Fruit fly (Drosophila melanogaster) Kc167 (cell line): ENCODE data around the gene mus101.

Source experiments
- Myc ChIP-seq: fragments of >200 bp; optimal IDR thresholded peaks from 2 replicates; lab custom pipeline; 2017; ENCODE audit warnings: missing external identifiers
- Sin3A ChIP-seq: fragments of >200 bp; optimal IDR thresholded peaks from 2 replicates; lab custom pipeline; 2018; ENCODE audit warnings: missing external identifiers
- insv ChIP-seq: fragments of >200 bp; optimal IDR thresholded peaks from 3 replicates; lab custom pipeline; 2018; ENCODE audit warnings: missing external identifiers

DNA sequence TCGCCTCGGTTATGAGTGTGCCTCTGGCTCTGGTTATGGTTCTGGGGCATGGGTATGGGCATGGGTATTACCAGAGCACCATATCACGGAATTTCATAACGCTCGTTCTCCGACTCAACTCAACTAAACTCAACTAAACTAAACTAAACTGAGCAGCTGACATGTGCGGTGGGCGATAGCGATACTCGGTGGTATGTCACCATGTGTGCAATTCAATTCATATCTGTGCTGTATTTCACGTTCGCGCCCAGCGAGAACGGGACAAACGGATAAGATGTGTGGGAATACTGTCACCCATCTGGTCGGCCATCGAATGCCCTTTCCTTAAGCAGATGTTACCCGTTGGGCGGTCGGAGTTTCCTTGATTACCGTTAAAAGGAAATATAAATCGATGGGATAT is 41.8 kb upstream of the mus101 start, which contains the start of gene CG12177:
- TF ChIP-seq insv (no peak), Myc (lab: Kevin White, UChicago) (no peak), Sin3A (lab: Kevin White, UChicago) (no peak)
